Worm (Caenorhabditis elegans) whole organism, mixed stage, embryonic: Measurements from ENCODE around the gene F35H10.3.

ENCODE experiments used
- M03D4.4 ChIP-seq: sonication (generic microtip); optimal IDR thresholded peaks from 2 replicates; lab custom pipeline; 2017; ENCODE audit warnings: mild to moderate bottlenecking, missing genetic modification characterization, missing compliant biosample characterization
- bed-3 ChIP-seq: fragments of 200-800 bp; sonication (Bioruptor generic); optimal IDR thresholded peaks from 3 replicates; lab custom pipeline; 2018; ENCODE audit warnings: mild to moderate bottlenecking, missing genetic modification characterization, moderate library complexity, missing compliant biosample characterization
- blmp-1 ChIP-seq: fragments of 150-350 bp; optimal IDR thresholded peaks from 2 replicates; lab custom pipeline; 2014; ENCODE audit warnings: missing biosample characterization, missing genetic modification characterization
- ceh-39 ChIP-seq: fragments of 150-350 bp; optimal IDR thresholded peaks from 2 replicates; lab custom pipeline; 2014; ENCODE audit warnings: missing biosample characterization, missing genetic modification characterization
- ces-1 ChIP-seq: fragments of 150-350 bp; optimal IDR thresholded peaks from 2 replicates; lab custom pipeline; 2014; ENCODE audit warnings: missing biosample characterization, missing genetic modification reagents, missing genetic modification characterization
- cnd-1 ChIP-seq: fragments of 200-800 bp; sonication (Bioruptor generic); optimal IDR thresholded peaks from 2 replicates; lab custom pipeline; 2018; ENCODE audit warnings: mild to moderate bottlenecking, missing genetic modification characterization, missing compliant biosample characterization
- drap-1 ChIP-seq: fragments of 200-800 bp; sonication (Bioruptor generic); optimal IDR thresholded peaks from 3 replicates; lab custom pipeline; 2018; ENCODE audit warnings: mild to moderate bottlenecking, missing genetic modification characterization, missing compliant biosample characterization
- elt-3 ChIP-seq: fragments of 150-350 bp; optimal IDR thresholded peaks from 2 replicates; lab custom pipeline; 2014; ENCODE audit warnings: missing biosample characterization, missing genetic modification characterization
- flh-1 ChIP-seq: fragments of 200-800 bp; sonication (Bioruptor generic); optimal IDR thresholded peaks from 2 replicates; lab custom pipeline; 2018; ENCODE audit warnings: mild to moderate bottlenecking, missing genetic modification characterization, moderate library complexity, missing compliant biosample characterization
- ham-2 ChIP-seq: fragments of 200-800 bp; sonication (Bioruptor generic); optimal IDR thresholded peaks from 2 replicates; lab custom pipeline; 2018; ENCODE audit warnings: mild to moderate bottlenecking, missing genetic modification characterization, missing compliant biosample characterization
- hlh-1 ChIP-seq: fragments of 150-350 bp; optimal IDR thresholded peaks from 2 replicates; lab custom pipeline; 2014; ENCODE audit warnings: missing biosample characterization, missing genetic modification reagents, missing genetic modification characterization
- lin-13 ChIP-seq: fragments of 150-350 bp; optimal IDR thresholded peaks from 2 replicates; lab custom pipeline; 2014; ENCODE audit warnings: missing biosample characterization, missing genetic modification characterization
- lsy-2 ChIP-seq: fragments of 150-350 bp; optimal IDR thresholded peaks from 2 replicates; lab custom pipeline; 2014; ENCODE audit warnings: missing biosample characterization, missing genetic modification characterization
- mep-1 ChIP-seq: fragments of 150-350 bp; optimal IDR thresholded peaks from 2 replicates; lab custom pipeline; 2017; ENCODE audit warnings: missing biosample characterization, missing genetic modification reagents, missing genetic modification characterization, inconsistent platforms
- mls-2 ChIP-seq: sonication (generic microtip); optimal IDR thresholded peaks from 2 replicates; lab custom pipeline; 2016; ENCODE audit warnings: mild to moderate bottlenecking, missing genetic modification characterization, moderate library complexity, missing compliant biosample characterization
- nhr-12 ChIP-seq: fragments of 150-350 bp; optimal IDR thresholded peaks from 2 replicates; lab custom pipeline; 2014; ENCODE audit warnings: missing biosample characterization, missing genetic modification characterization
- nhr-2 ChIP-seq: fragments of 150-350 bp; optimal IDR thresholded peaks from 2 replicates; lab custom pipeline; 2014; ENCODE audit warnings: missing biosample characterization, missing genetic modification characterization
- nhr-237 ChIP-seq: fragments of 150-350 bp; optimal IDR thresholded peaks from 2 replicates; lab custom pipeline; 2014; ENCODE audit warnings: missing biosample characterization, missing genetic modification characterization
- nhr-28 ChIP-seq: fragments of 150-350 bp; optimal IDR thresholded peaks from 2 replicates; lab custom pipeline; 2014; ENCODE audit warnings: missing biosample characterization, missing genetic modification characterization
- nhr-76 ChIP-seq: sonication (generic microtip); optimal IDR thresholded peaks from 2 replicates; lab custom pipeline; 2017; ENCODE audit warnings: missing biosample characterization, missing genetic modification characterization
- pha-4 ChIP-seq: fragments of 150-350 bp; optimal IDR thresholded peaks from 2 replicates; lab custom pipeline; 2018; ENCODE audit warnings: missing biosample characterization, missing genetic modification reagents, missing genetic modification characterization
- snpc-4 ChIP-seq: fragments of 150-350 bp; optimal IDR thresholded peaks from 2 replicates; lab custom pipeline; 2014; ENCODE audit warnings: missing biosample characterization, missing genetic modification characterization
- sptf-1 ChIP-seq: sonication (generic microtip); optimal IDR thresholded peaks from 2 replicates; lab custom pipeline; 2017; ENCODE audit warnings: mild to moderate bottlenecking, missing genetic modification characterization, moderate library complexity, missing compliant biosample characterization
- tbx-8 ChIP-seq: fragments of 200-800 bp; sonication (Bioruptor generic); optimal IDR thresholded peaks from 2 replicates; lab custom pipeline; 2018; ENCODE audit warnings: mild to moderate bottlenecking, missing genetic modification characterization, moderate library complexity, missing compliant biosample characterization
- unc-120 ChIP-seq: sonication (generic microtip); optimal IDR thresholded peaks from 2 replicates; lab custom pipeline; 2017; ENCODE audit warnings: missing genetic modification characterization, missing compliant biosample characterization; ENCODE audit not compliant: poor library complexity, severe bottlenecking
- unc-39 ChIP-seq: fragments of 150-350 bp; optimal IDR thresholded peaks from 2 replicates; lab custom pipeline; 2014; ENCODE audit warnings: missing biosample characterization, missing genetic modification characterization
- unc-62 ChIP-seq: fragments of 150-350 bp; optimal IDR thresholded peaks from 2 replicates; lab custom pipeline; 2014; ENCODE audit warnings: missing biosample characterization, missing genetic modification reagents, missing genetic modification characterization
- zip-8 ChIP-seq: fragments of 150-350 bp; optimal IDR thresholded peaks from 2 replicates; lab custom pipeline; 2014; ENCODE audit warnings: missing biosample characterization, missing genetic modification characterization
- ztf-11 ChIP-seq: fragments of 150-350 bp; optimal IDR thresholded peaks from 2 replicates; lab custom pipeline; 2014; ENCODE audit warnings: missing biosample characterization, missing genetic modification characterization

Gene F35H10.3

ce11 chrIV:8358492-8358891 is 32.7 kb downstream of the F35H10.3 start, which contains the start of gene D2096.13:
TSS of gene D2096.13 (minus strand) at chrIV:8358592.
- TF ChIP-seq zip-8 (tag; lab: Kevin White, UChicago) (no peak), mep-1 (tag; lab: Kevin White, UChicago) (no peak), bed-3 (GFP tag; lab: Kevin White, UChicago) (no peak), snpc-4 (tag; lab: Kevin White, UChicago) (no peak), elt-3 (tag; lab: Kevin White, UChicago) (no peak), nhr-2 (tag; lab: Kevin White, UChicago) (no peak), nhr-12 (tag; lab: Kevin White, UChicago) (no peak), ztf-11 (tag; lab: Kevin White, UChicago) (no peak), ham-2 (GFP tag; lab: Kevin White, UChicago) (no peak), blmp-1 (tag; lab: Kevin White, UChicago) (no peak), nhr-28 (tag; lab: Kevin White, UChicago) (no peak)

- TF ChIP-seq cnd-1 (tag; lab: Kevin White, UChicago): no peak
- TF ChIP-seq mep-1 (tag; lab: Kevin White, UChicago): peak; percentile 27
- TF ChIP-seq ces-1 (GFP tag; lab: Kevin White, UChicago): peak; percentile 89
- peak; percentile 2 for TF ChIP-seq nhr-237 (tag; lab: Kevin White, UChicago)
- no peak for TF ChIP-seq mls-2
These were observed 34.1 kb downstream of the F35H10.3 start, which contains the start of gene D2096.5 for ce11 chrIV:8359716-8360407. TSS of gene D2096.5 (minus strand) at chrIV:8359766.

- no peak for TF ChIP-seq M03D4.4 (tag; lab: Kevin White, UChicago)
- TF ChIP-seq hlh-1 (tag; lab: Kevin White, UChicago): no peak
- TF ChIP-seq mls-2: no peak
- no peak for TF ChIP-seq nhr-12 (tag; lab: Kevin White, UChicago)
- TF ChIP-seq drap-1 (GFP tag; lab: Kevin White, UChicago): no peak
- TF ChIP-seq pha-4 (tag; lab: Kevin White, UChicago): no peak
- TF ChIP-seq sptf-1 (tag; lab: Kevin White, UChicago): no peak
- no peak for TF ChIP-seq zip-8 (tag; lab: Kevin White, UChicago)
- no peak for TF ChIP-seq nhr-237 (tag; lab: Kevin White, UChicago)
- no peak for TF ChIP-seq nhr-76 (tag; lab: Kevin White, UChicago)
- no peak for TF ChIP-seq lsy-2
- no peak for TF ChIP-seq tbx-8
- no peak for TF ChIP-seq bed-3 (GFP tag; lab: Kevin White, UChicago)
- no peak for TF ChIP-seq ztf-11 (tag; lab: Kevin White, UChicago)
These were observed 35.0 kb downstream of the F35H10.3 start, which contains the start of gene sqv-1 for ce11 chrIV:8360817-8361216. TSS of gene sqv-1 (plus strand) at chrIV:8361117.

- no peak for TF ChIP-seq ceh-39 (tag; lab: Kevin White, UChicago)
- TF ChIP-seq cnd-1 (tag; lab: Kevin White, UChicago): no peak
- TF ChIP-seq flh-1 (GFP tag; lab: Kevin White, UChicago): no peak
- TF ChIP-seq ztf-11 (tag; lab: Kevin White, UChicago): no peak
- no peak for TF ChIP-seq lin-13
- no peak for TF ChIP-seq unc-62 (GFP tag; lab: Kevin White, UChicago)
- no peak for TF ChIP-seq sptf-1 (tag; lab: Kevin White, UChicago)
- no peak for TF ChIP-seq M03D4.4 (tag; lab: Kevin White, UChicago)
- no peak for TF ChIP-seq bed-3 (GFP tag; lab: Kevin White, UChicago)
- no peak for TF ChIP-seq unc-39 (tag; lab: Kevin White, UChicago)
- no peak for TF ChIP-seq tbx-8
- TF ChIP-seq, all 35 proteins: peak for 0
These were observed 37.4 kb downstream of the F35H10.3 start, which contains the start of gene D2096.12 for ce11 chrIV:8363163-8363562. TSS of gene D2096.12 (plus strand) at chrIV:8363463.

ce11 chrIV:8366295-8366694 is 40.5 kb downstream of the F35H10.3 start, which contains the start of gene aagr-1:
TSS of gene aagr-1 (plus strand) at chrIV:8366521.
- TF ChIP-seq M03D4.4 (tag; lab: Kevin White, UChicago): no peak
- TF ChIP-seq, all 35 proteins: peak for 0

- TF ChIP-seq nhr-12 (tag; lab: Kevin White, UChicago) (no peak), nhr-28 (tag; lab: Kevin White, UChicago) (no peak), ham-2 (GFP tag; lab: Kevin White, UChicago) (no peak), blmp-1 (tag; lab: Kevin White, UChicago) (no peak), flh-1 (GFP tag; lab: Kevin White, UChicago) (no peak), nhr-2 (tag; lab: Kevin White, UChicago) (no peak), mep-1 (tag; lab: Kevin White, UChicago) (no peak), lsy-2 (no peak), ces-1 (GFP tag; lab: Kevin White, UChicago) (no peak), bed-3 (GFP tag; lab: Kevin White, UChicago) (no peak), pha-4 (tag; lab: Kevin White, UChicago) (no peak), unc-62 (GFP tag; lab: Kevin White, UChicago) (no peak), unc-120 (tag; lab: Kevin White, UChicago) (no peak), M03D4.4 (tag; lab: Kevin White, UChicago) (no peak)
These were observed 42.1 kb downstream of the F35H10.3 start for ce11 chrIV:8367887-8368286.
